Worm (Caenorhabditis elegans): Measurements from ENCODE around the gene srw-23.

DNA sequence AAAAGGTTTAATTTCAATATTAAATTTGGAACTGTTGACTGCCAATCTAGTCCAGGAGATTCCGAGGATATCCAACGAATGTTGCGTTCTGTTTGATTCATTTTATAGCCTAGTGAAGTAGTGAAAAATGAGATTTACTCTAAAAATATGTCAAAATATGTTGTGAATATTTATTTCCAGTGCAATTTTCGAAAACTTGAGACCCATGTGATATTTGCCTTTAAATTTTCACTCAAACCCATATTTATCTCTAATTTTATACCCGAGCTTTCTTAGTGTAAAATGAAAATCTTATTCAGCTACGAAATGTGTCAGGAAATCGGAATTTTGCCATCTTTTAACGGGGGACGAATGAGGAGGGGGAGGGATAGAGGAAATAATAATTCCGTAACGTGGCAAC is 36.1 kb downstream of the srw-23 start, which contains the start of gene F09C6.16:
- TF ChIP-seq sptf-1 (tag; optimal IDR thresholded peaks at IDR 0.05) = no peak
- TF ChIP-seq elt-3 (tag; optimal IDR thresholded peaks at IDR 0.05) = no peak
- TF ChIP-seq tbx-8 (GFP tag; optimal IDR thresholded peaks at IDR 0.05) = no peak
- TF ChIP-seq mep-1 (tag; optimal IDR thresholded peaks at IDR 0.05) = no peak
